Fruit fly (Drosophila melanogaster): ENCODE results near the gene CG32391.

Gene CG32391

dm6 chr3L:7066014-7066413 is 3.0 kb downstream of the CG32391 start, which contains the start of gene CG14823:
Gene CG14823, plus strand, starts transcription at chr3L:7066314.
- no peak for TF ChIP-seq Smox (GFP tag; optimal IDR thresholded peaks at IDR 0.05)
- peak; percentile 82 for TF ChIP-seq svp (GFP tag)

dm6 chr3L:7058401-7058999 is 10.5 kb downstream of the CG32391 start:
- TF ChIP-seq CG3032 (tag; optimal IDR thresholded peaks at IDR 0.05) (no peak), Sox14 (GFP tag; optimal IDR thresholded peaks at IDR 0.05) (no peak), CG9139 (GFP tag; optimal IDR thresholded peaks at IDR 0.05) (no peak), Lpt (GFP tag; optimal IDR thresholded peaks at IDR 0.05) (no peak), spab (GFP tag; optimal IDR thresholded peaks at IDR 0.05) (no peak), CG16779 (tag; optimal IDR thresholded peaks at IDR 0.05) (no peak), CG10669 (GFP tag; optimal IDR thresholded peaks at IDR 0.05) (no peak), CG15336 (GFP tag; IDR thresholded peaks at IDR 0.05) (no peak), ss (GFP tag; optimal IDR thresholded peaks at IDR 0.05) (no peak), Sox15 (GFP tag; optimal IDR thresholded peaks at IDR 0.05) (no peak), esn (GFP tag; optimal IDR thresholded peaks at IDR 0.05) (no peak), CG3919 (GFP tag; optimal IDR thresholded peaks at IDR 0.05) (no peak), CG6163 (GFP tag; IDR thresholded peaks at IDR 0.05) (no peak)

dm6 chr3L:7037843-7038242 is 31.2 kb downstream of the CG32391 start:
- TF ChIP-seq svp (GFP tag) (no peak), Ets96B (tag; optimal IDR thresholded peaks at IDR 0.05) (no peak), acj6 (GFP tag; optimal IDR thresholded peaks at IDR 0.05) (no peak), CG11762 (GFP tag; optimal IDR thresholded peaks at IDR 0.05; ENCODE audit: insufficient read depth) (no peak), vri (GFP tag; optimal IDR thresholded peaks at IDR 0.05) (no peak), CG11294 (GFP tag; IDR thresholded peaks at IDR 0.05) (no peak), Hr39 (GFP tag; optimal IDR thresholded peaks at IDR 0.05) (no peak), Gug (GFP tag; IDR thresholded peaks at IDR 0.05) (no peak), lz (GFP tag; optimal IDR thresholded peaks at IDR 0.05) (no peak), Eip75B (GFP tag; optimal IDR thresholded peaks at IDR 0.05) (no peak), dsx (GFP tag; optimal IDR thresholded peaks at IDR 0.05; ENCODE audit: poor library complexity, severe bottlenecking) (no peak), CG7368 (GFP tag; optimal IDR thresholded peaks at IDR 0.05) (no peak), CG32006 (GFP tag; optimal IDR thresholded peaks at IDR 0.05) (no peak), Blimp-1 (GFP tag; optimal IDR thresholded peaks at IDR 0.05) (no peak), CG3919 (GFP tag; optimal IDR thresholded peaks at IDR 0.05) (no peak), CG1621 (tag; optimal IDR thresholded peaks at IDR 0.05) (no peak), eg (GFP tag; IDR thresholded peaks at IDR 0.05) (no peak)

dm6 chr3L:7035037-7035436 is 34.0 kb downstream of the CG32391 start:
- TF ChIP-seq Eip75B (GFP tag; optimal IDR thresholded peaks at IDR 0.05) (no peak), dac (GFP tag; optimal IDR thresholded peaks at IDR 0.05) (no peak), CG11902 (GFP tag; optimal IDR thresholded peaks at IDR 0.05) (no peak), achi (GFP tag; optimal IDR thresholded peaks at IDR 0.05) (no peak), net (GFP tag; optimal IDR thresholded peaks at IDR 0.05) (no peak), CG10669 (GFP tag; optimal IDR thresholded peaks at IDR 0.05) (no peak), vri (GFP tag; optimal IDR thresholded peaks at IDR 0.05) (no peak), lz (GFP tag; optimal IDR thresholded peaks at IDR 0.05) (no peak), topi (GFP tag; optimal IDR thresholded peaks at IDR 0.05) (no peak), CG8319 (GFP tag; optimal IDR thresholded peaks at IDR 0.05) (no peak), Ets21C (GFP tag; optimal IDR thresholded peaks at IDR 0.05) (no peak), CG7368 (GFP tag; optimal IDR thresholded peaks at IDR 0.05) (no peak), Met (GFP tag; optimal IDR thresholded peaks at IDR 0.05) (no peak)
